Fruit fly (Drosophila melanogaster) whole organism, embryonic: ENCODE results near the gene solo.

Source experiments
- Atf6 ChIP-seq: fragments of 200-800 bp; sonication (Bioruptor generic); IDR thresholded peaks from 2 replicates; pipeline ENCODE4 v1.3.6; 2022; ENCODE audit warnings: missing biosample characterization, missing genetic modification characterization
- CG12236 ChIP-seq: fragments of 200-800 bp; sonication (Bioruptor generic); optimal IDR thresholded peaks from 2 replicates; lab custom pipeline; 2016; ENCODE audit warnings: missing biosample characterization, missing genetic modification characterization
- CG13775 ChIP-seq: fragments of 200-800 bp; sonication (Bioruptor generic); optimal IDR thresholded peaks from 3 replicates; lab custom pipeline; 2017; ENCODE audit warnings: missing biosample characterization, mild to moderate bottlenecking, missing genetic modification characterization
- CG14965 ChIP-seq: fragments of 200-800 bp; sonication (Bioruptor generic); optimal IDR thresholded peaks from 2 replicates; lab custom pipeline; 2016; ENCODE audit warnings: missing biosample characterization, missing genetic modification characterization, borderline replicate concordance
- CG15011 ChIP-seq: fragments of 200-800 bp; sonication (Bioruptor generic); optimal IDR thresholded peaks from 3 replicates; lab custom pipeline; 2018; ENCODE audit warnings: missing biosample characterization, mild to moderate bottlenecking, missing genetic modification characterization
- CG15479 ChIP-seq: fragments of 200-800 bp; sonication (Bioruptor generic); optimal IDR thresholded peaks from 3 replicates; lab custom pipeline; 2019; ENCODE audit warnings: missing biosample characterization, mild to moderate bottlenecking, missing genetic modification characterization, moderate library complexity
- CG1603 ChIP-seq: fragments of 200-800 bp; sonication (Bioruptor generic); optimal IDR thresholded peaks from 2 replicates; lab custom pipeline; 2019; ENCODE audit warnings: missing biosample characterization, mild to moderate bottlenecking, missing genetic modification characterization, moderate library complexity
- CG1647 ChIP-seq: fragments of 200-800 bp; sonication (Bioruptor generic); optimal IDR thresholded peaks from 3 replicates; lab custom pipeline; 2016; ENCODE audit warnings: missing biosample characterization, missing genetic modification characterization
- CG16813 ChIP-seq: fragments of 200-800 bp; sonication (Bioruptor generic); IDR thresholded peaks from 3 replicates; pipeline ENCODE4 v1.3.6; 2022; ENCODE audit warnings: missing biosample characterization, missing genetic modification characterization; ENCODE audit not compliant: partially characterized antibody
- CG17802 ChIP-seq: fragments of 200-800 bp; sonication (Bioruptor generic); optimal IDR thresholded peaks from 2 replicates; lab custom pipeline; 2018; ENCODE audit warnings: missing biosample characterization, mild to moderate bottlenecking, missing genetic modification characterization, moderate library complexity
- CG17912 ChIP-seq: fragments of 200-800 bp; sonication (Bioruptor generic); optimal IDR thresholded peaks from 2 replicates; lab custom pipeline; 2018; ENCODE audit warnings: missing biosample characterization, mild to moderate bottlenecking, missing genetic modification characterization
- CG18476 ChIP-seq: fragments of 200-800 bp; sonication (Bioruptor generic); optimal IDR thresholded peaks from 2 replicates; lab custom pipeline; 2016; ENCODE audit warnings: missing biosample characterization, mild to moderate bottlenecking, missing genetic modification characterization
- CG2875 ChIP-seq: fragments of 200-800 bp; sonication (Bioruptor generic); optimal IDR thresholded peaks from 2 replicates; lab custom pipeline; 2017; ENCODE audit warnings: missing biosample characterization, mild to moderate bottlenecking, missing genetic modification characterization, missing genetic modification reagents
- CG3065 ChIP-seq: fragments of 200-800 bp; sonication (Bioruptor generic); optimal IDR thresholded peaks from 2 replicates; lab custom pipeline; 2016; ENCODE audit warnings: missing biosample characterization, missing genetic modification characterization
- CG3847 ChIP-seq: fragments of 200-800 bp; sonication (Bioruptor generic); IDR thresholded peaks from 2 replicates; pipeline ENCODE4 v1.3.6; 2022; ENCODE audit warnings: missing biosample characterization, missing genetic modification characterization
- CG4360 ChIP-seq: fragments of 200-800 bp; sonication (Bioruptor generic); IDR thresholded peaks from 2 replicates; pipeline ENCODE4 v1.3.6; 2022; ENCODE audit warnings: missing biosample characterization, missing genetic modification characterization
- CG4404 ChIP-seq: fragments of 200-800 bp; sonication (Bioruptor generic); IDR thresholded peaks from 2 replicates; pipeline ENCODE4 v1.3.6; 2022; ENCODE audit warnings: missing biosample characterization, missing genetic modification characterization
- CG7372 ChIP-seq: fragments of 200-800 bp; sonication (Bioruptor generic); IDR thresholded peaks from 2 replicates; pipeline ENCODE4 v1.3.6; 2022; ENCODE audit warnings: missing biosample characterization, missing genetic modification characterization
- CG9876 ChIP-seq: fragments of 200-800 bp; sonication (Bioruptor generic); optimal IDR thresholded peaks from 2 replicates; lab custom pipeline; 2016; ENCODE audit warnings: missing biosample characterization, missing genetic modification characterization
- CHES-1-like ChIP-seq: fragments of 200-800 bp; sonication (Bioruptor generic); optimal IDR thresholded peaks from 2 replicates; lab custom pipeline; 2016; ENCODE audit warnings: missing biosample characterization, missing genetic modification characterization
- CrebB ChIP-seq: fragments of 200-800 bp; sonication (Bioruptor generic); optimal IDR thresholded peaks from 3 replicates; lab custom pipeline; 2018; ENCODE audit warnings: missing biosample characterization, mild to moderate bottlenecking, missing genetic modification characterization
- D19A ChIP-seq: fragments of 200-800 bp; optimal IDR thresholded peaks from 3 replicates; lab custom pipeline; 2019; ENCODE audit warnings: missing biosample characterization, mild to moderate bottlenecking, missing genetic modification characterization, moderate library complexity
- Dek ChIP-seq: fragments of 200-800 bp; sonication (Bioruptor generic); optimal IDR thresholded peaks from 3 replicates; lab custom pipeline; 2019; ENCODE audit warnings: missing biosample characterization, mild to moderate bottlenecking, missing genetic modification characterization, moderate library complexity
- Gsc ChIP-seq: fragments of 200-800 bp; sonication (Bioruptor generic); IDR thresholded peaks from 2 replicates; pipeline ENCODE4 v1.3.6; 2022; ENCODE audit warnings: missing biosample characterization, missing genetic modification characterization
- HLH54F ChIP-seq: fragments of 200-800 bp; sonication (Bioruptor generic); optimal IDR thresholded peaks from 3 replicates; lab custom pipeline; 2016; ENCODE audit warnings: missing biosample characterization, missing genetic modification characterization
- Lpt ChIP-seq: fragments of >200 bp; optimal IDR thresholded peaks from 2 replicates; lab custom pipeline; 2018; ENCODE audit warnings: missing biosample characterization, missing genetic modification characterization
- MTF-1 ChIP-seq: fragments of 200-800 bp; sonication (Bioruptor generic); optimal IDR thresholded peaks from 2 replicates; lab custom pipeline; 2018; ENCODE audit warnings: missing biosample characterization, mild to moderate bottlenecking, missing genetic modification characterization, borderline replicate concordance
- Nf-YB ChIP-seq: fragments of 200-800 bp; sonication (Bioruptor generic); optimal IDR thresholded peaks from 3 replicates; lab custom pipeline; 2019; ENCODE audit warnings: missing biosample characterization, mild to moderate bottlenecking, missing genetic modification characterization, moderate library complexity
- Nf-YC ChIP-seq: fragments of 200-800 bp; optimal IDR thresholded peaks from 3 replicates; lab custom pipeline; 2019; ENCODE audit warnings: missing biosample characterization, mild to moderate bottlenecking, missing genetic modification characterization, moderate library complexity
- NfI ChIP-seq: fragments of 200-800 bp; sonication (Bioruptor generic); optimal IDR thresholded peaks from 3 replicates; lab custom pipeline; 2018; ENCODE audit warnings: missing biosample characterization, mild to moderate bottlenecking, missing genetic modification characterization, moderate library complexity
- Pdp1 ChIP-seq, 2 experiments: fragments of 200-800 bp; sonication (Bioruptor generic); optimal IDR thresholded peaks; 3 replicates each; lab custom pipeline; 2016; ENCODE audit warnings: missing biosample characterization in 2 of 2, missing genetic modification characterization in 2 of 2, mild to moderate bottlenecking in 1 of 2, moderate library complexity in 1 of 2
- Poxn ChIP-seq: fragments of 200-800 bp; sonication (Bioruptor generic); IDR thresholded peaks from 2 replicates; pipeline ENCODE4 v1.3.6; 2022; ENCODE audit warnings: missing biosample characterization, missing genetic modification characterization
- Scr ChIP-seq: fragments of 200-800 bp; sonication (Bioruptor generic); IDR thresholded peaks from 2 replicates; pipeline ENCODE4 v1.3.6; 2022; ENCODE audit warnings: missing biosample characterization, missing genetic modification characterization; ENCODE audit not compliant: partially characterized antibody
- Six4 ChIP-seq: fragments of 200-800 bp; sonication (Bioruptor generic); optimal IDR thresholded peaks from 2 replicates; lab custom pipeline; 2016; ENCODE audit warnings: missing biosample characterization, missing genetic modification characterization
- Taf1 ChIP-seq: fragments of 200-800 bp; sonication (Bioruptor generic); IDR thresholded peaks from 2 replicates; pipeline ENCODE4 v1.3.6; 2022; ENCODE audit warnings: missing biosample characterization, missing genetic modification characterization
- YL-1 ChIP-seq: fragments of 200-800 bp; sonication (Bioruptor generic); optimal IDR thresholded peaks from 3 replicates; lab custom pipeline; 2017; ENCODE audit warnings: missing biosample characterization, mild to moderate bottlenecking, missing genetic modification characterization
- ato ChIP-seq: fragments of 200-800 bp; sonication (Bioruptor generic); IDR thresholded peaks from 2 replicates; pipeline ENCODE4 v1.3.6; 2022; ENCODE audit warnings: missing biosample characterization, missing genetic modification characterization; ENCODE audit not compliant: partially characterized antibody
- da ChIP-seq: fragments of 200-800 bp; sonication (Bioruptor generic); optimal IDR thresholded peaks from 2 replicates; lab custom pipeline; 2016; ENCODE audit warnings: missing biosample characterization, missing genetic modification characterization
- dati ChIP-seq: fragments of 200-800 bp; sonication (Bioruptor generic); IDR thresholded peaks from 2 replicates; pipeline ENCODE4 v1.3.6; 2022; ENCODE audit warnings: missing biosample characterization, missing genetic modification characterization
- dysf ChIP-seq: fragments of 200-800 bp; sonication (Bioruptor generic); IDR thresholded peaks from 3 replicates; pipeline ENCODE4 v1.3.6; 2022; ENCODE audit warnings: missing biosample characterization, missing genetic modification characterization
- fd102C ChIP-seq: fragments of 200-800 bp; sonication (Bioruptor generic); optimal IDR thresholded peaks from 2 replicates; lab custom pipeline; 2018; ENCODE audit warnings: missing biosample characterization, mild to moderate bottlenecking, missing genetic modification characterization, moderate library complexity
- lola ChIP-seq, 3 experiments: fragments of >200 bp in 2 of 3; fragments of 200-800 bp in 1 of 3; sonication (Bioruptor generic) in 1 of 3; optimal IDR thresholded peaks; 2 replicates each; lab custom pipeline; 2017 to 2019; ENCODE audit warnings: missing biosample characterization in 3 of 3, missing genetic modification characterization in 3 of 3, mild to moderate bottlenecking in 1 of 3, moderate library complexity in 1 of 3
- lov ChIP-seq, 2 experiments: fragments of 200-800 bp in 1 of 2; fragments of >200 bp in 1 of 2; sonication (Bioruptor generic) in 1 of 2; IDR thresholded peaks in 1 of 2; optimal IDR thresholded peaks in 1 of 2; 2 replicates in 1 of 2; 3 replicates in 1 of 2; pipeline versions ENCODE4 v1.3.6 to Lab custom; 2017 to 2022; ENCODE audit warnings: missing biosample characterization in 1 of 2, missing genetic modification characterization in 1 of 2
- org-1 ChIP-seq: fragments of 200-800 bp; sonication (Bioruptor generic); optimal IDR thresholded peaks from 2 replicates; lab custom pipeline; 2017; ENCODE audit warnings: missing biosample characterization, missing genetic modification characterization
- pita ChIP-seq: fragments of 200-800 bp; sonication (Bioruptor generic); optimal IDR thresholded peaks from 2 replicates; lab custom pipeline; 2017; ENCODE audit warnings: missing biosample characterization, mild to moderate bottlenecking, missing genetic modification characterization
- repo ChIP-seq: fragments of 200-800 bp; sonication (Bioruptor generic); optimal IDR thresholded peaks from 2 replicates; lab custom pipeline; 2016; ENCODE audit warnings: missing biosample characterization, missing genetic modification characterization
- ro ChIP-seq: fragments of 200-800 bp; sonication (Bioruptor generic); IDR thresholded peaks from 2 replicates; pipeline ENCODE4 v1.3.6; 2022; ENCODE audit warnings: missing biosample characterization, missing genetic modification characterization
- sens ChIP-seq: fragments of 200-800 bp; sonication (Bioruptor generic); peaks from one replicate; lab custom pipeline; 2016; ENCODE audit warnings: missing biosample characterization, missing genetic modification characterization
- tio ChIP-seq: fragments of 200-800 bp; sonication (Bioruptor generic); optimal IDR thresholded peaks from 2 replicates; lab custom pipeline; 2017; ENCODE audit warnings: missing biosample characterization, missing genetic modification characterization, inconsistent platforms
- vfl ChIP-seq: fragments of 200-800 bp; sonication (Bioruptor generic); optimal IDR thresholded peaks from 2 replicates; lab custom pipeline; 2016; ENCODE audit warnings: missing biosample characterization, missing genetic modification characterization

solo gene

dm6 chr2L:15067832-15068231 lies 6.4 kb downstream of the solo start (continued):
- TF ChIP-seq CG14965 (GFP tag; lab: Kevin White, UChicago): no peak
- TF ChIP-seq CG17802 (tag; lab: Kevin White, UChicago): no peak
- no peak for TF ChIP-seq CG7372 (GFP tag; lab: Robert Waterston, UW)
- TF ChIP-seq Nf-YC: peak; percentile 45
- TF ChIP-seq lov (optimal IDR thresholded peaks at IDR 0.05; lab: Kevin White, UChicago): no peak
- no peak for TF ChIP-seq lov (GFP tag; IDR thresholded peaks at IDR 0.05; lab: Robert Waterston, UW)
- TF ChIP-seq CG1603: peak; percentile 92
- peak; percentile 34 for TF ChIP-seq CHES-1-like
- TF ChIP-seq Atf6 (GFP tag; lab: Robert Waterston, UW): 0 out of 2 replicates have a peak, but pooled peaks have one; percentile 32
- no peak for TF ChIP-seq CG18476
- peak in 1 of 2 experiments; percentile 14 for TF ChIP-seq Pdp1 (GFP tag; optimal IDR thresholded peaks at IDR 0.05; lab: Kevin White, UChicago)
- TF ChIP-seq fd102C (GFP tag; lab: Kevin White, UChicago): no peak
- TF ChIP-seq CG2875: no peak
- no peak for TF ChIP-seq dati (GFP tag; lab: Robert Waterston, UW)
- TF ChIP-seq CrebB: peak; percentile 53
- TF ChIP-seq CG16813: peak; percentile 62
- TF ChIP-seq Gsc (GFP tag; lab: Robert Waterston, UW): no peak
- TF ChIP-seq Poxn (GFP tag; lab: Robert Waterston, UW): no peak
- no peak for TF ChIP-seq CG9876
- peak; percentile 15 for TF ChIP-seq Nf-YB (GFP tag; lab: Kevin White, UChicago)
- TF ChIP-seq D19A (tag; lab: Kevin White, UChicago): peak; percentile 51
- no peak for TF ChIP-seq repo (GFP tag; lab: Kevin White, UChicago)
- TF ChIP-seq ato (GFP tag; lab: Robert Waterston, UW): peak; percentile 78
- TF ChIP-seq YL-1 (GFP tag; lab: Kevin White, UChicago): peak; percentile 99
- 0 out of 2 replicates have a peak, but pooled peaks have one; percentile 18 for TF ChIP-seq CG4360 (GFP tag; lab: Robert Waterston, UW)
- TF ChIP-seq CG15011 (GFP tag; lab: Kevin White, UChicago): no peak
- no peak for TF ChIP-seq CG15479 (GFP tag; lab: Kevin White, UChicago)
- TF ChIP-seq Six4 (GFP tag; lab: Kevin White, UChicago): no peak
- TF ChIP-seq Scr (GFP tag; lab: Robert Waterston, UW): peak; percentile 75
- no peak for TF ChIP-seq vfl
- peak; percentile 39 for TF ChIP-seq MTF-1 (GFP tag; lab: Kevin White, UChicago)
- TF ChIP-seq tio (GFP tag; lab: Kevin White, UChicago): no peak
- TF ChIP-seq CG1647: no peak
- no peak for TF ChIP-seq pita (GFP tag; lab: Kevin White, UChicago)
- TF ChIP-seq sens: peak; percentile 66
- no peak for TF ChIP-seq CG4404 (GFP tag; lab: Robert Waterston, UW)
- no peak for TF ChIP-seq ro
- no peak for TF ChIP-seq org-1 (GFP tag; lab: Kevin White, UChicago)
- peak; percentile 38 for TF ChIP-seq Dek
- TF ChIP-seq Taf1 (GFP tag; lab: Robert Waterston, UW): no peak
- TF ChIP-seq CG3847: peak; percentile 56; the same call in 1 of the 2 replicates
- peak; percentile 44 for TF ChIP-seq da (GFP tag; lab: Kevin White, UChicago)
- peak; percentile 25 for TF ChIP-seq HLH54F
- no peak for TF ChIP-seq CG3065
- TF ChIP-seq CG17912 (GFP tag; lab: Kevin White, UChicago): peak; percentile 86
- peak; percentile 47 for TF ChIP-seq NfI (GFP tag; lab: Kevin White, UChicago)
- TF ChIP-seq CG12236 (GFP tag; lab: Kevin White, UChicago): no peak
- no peak for TF ChIP-seq CG13775 (GFP tag; lab: Kevin White, UChicago)
- no peak for TF ChIP-seq lola (GFP tag; optimal IDR thresholded peaks at IDR 0.05; lab: Kevin White, UChicago)
- TF ChIP-seq Lpt (GFP tag; lab: Kevin White, UChicago): no peak
- no peak for TF ChIP-seq dysf (GFP tag; lab: Robert Waterston, UW)
